Fruit fly (Drosophila melanogaster) whole organism, prepupa: ENCODE data around the gene bab1.

Source experiments
- Blimp-1 ChIP-seq: fragments of 200-800 bp; sonication (Bioruptor generic); optimal IDR thresholded peaks from 3 replicates; lab custom pipeline; 2017; ENCODE audit warnings: missing biosample characterization, missing genetic modification characterization, mild to moderate bottlenecking, moderate library complexity, missing genetic modification reagents
- CG10631 ChIP-seq: fragments of 200-800 bp; sonication (Bioruptor generic); optimal IDR thresholded peaks from 2 replicates; lab custom pipeline; 2016; ENCODE audit warnings: missing biosample characterization, missing genetic modification characterization
- CG10669 ChIP-seq: fragments of 200-800 bp; sonication (Bioruptor generic); optimal IDR thresholded peaks from 3 replicates; lab custom pipeline; 2018; ENCODE audit warnings: missing biosample characterization, mild to moderate bottlenecking, missing genetic modification characterization, moderate library complexity
- CG11294 ChIP-seq: fragments of 200-800 bp; sonication (Bioruptor generic); IDR thresholded peaks from 2 replicates; pipeline ENCODE4 v1.3.6; 2022; ENCODE audit warnings: missing biosample characterization, missing genetic modification characterization
- CG15336 ChIP-seq: fragments of 200-800 bp; sonication (Bioruptor generic); IDR thresholded peaks from 2 replicates; pipeline ENCODE4 v1.3.6; 2022; ENCODE audit warnings: missing biosample characterization, missing genetic modification characterization
- CG1621 ChIP-seq: fragments of 200-800 bp; sonication (Bioruptor generic); optimal IDR thresholded peaks from 3 replicates; lab custom pipeline; 2018; ENCODE audit warnings: missing biosample characterization, mild to moderate bottlenecking, missing genetic modification characterization
- CG16779 ChIP-seq: fragments of 200-800 bp; sonication (Bioruptor generic); optimal IDR thresholded peaks from 3 replicates; lab custom pipeline; 2017; ENCODE audit warnings: missing biosample characterization, mild to moderate bottlenecking, missing genetic modification characterization
- CG3032 ChIP-seq: fragments of 200-800 bp; optimal IDR thresholded peaks from 2 replicates; lab custom pipeline; 2019; ENCODE audit warnings: missing biosample characterization, mild to moderate bottlenecking, missing genetic modification characterization, moderate library complexity
- CG31627 ChIP-seq: fragments of 200-800 bp; sonication (Bioruptor generic); optimal IDR thresholded peaks from 3 replicates; lab custom pipeline; 2016; ENCODE audit warnings: missing biosample characterization, missing genetic modification characterization
- CG32006 ChIP-seq: fragments of 200-800 bp; sonication (Bioruptor generic); optimal IDR thresholded peaks from 3 replicates; lab custom pipeline; 2017; ENCODE audit warnings: missing biosample characterization, mild to moderate bottlenecking, missing genetic modification characterization
- CG3919 ChIP-seq: fragments of 200-800 bp; sonication (Bioruptor generic); optimal IDR thresholded peaks from 3 replicates; lab custom pipeline; 2016; ENCODE audit warnings: missing biosample characterization, missing genetic modification characterization
- CG6163 ChIP-seq: fragments of 200-800 bp; sonication (Bioruptor generic); IDR thresholded peaks from 3 replicates; pipeline ENCODE4 v1.3.6; 2022; ENCODE audit warnings: missing biosample characterization, missing genetic modification characterization
- CG6808 ChIP-seq: fragments of 200-800 bp; sonication (Bioruptor generic); optimal IDR thresholded peaks from 3 replicates; lab custom pipeline; 2017; ENCODE audit warnings: missing biosample characterization, missing genetic modification characterization, mild to moderate bottlenecking, moderate library complexity, missing genetic modification reagents
- CG7368 ChIP-seq: fragments of 200-800 bp; sonication (Bioruptor generic); optimal IDR thresholded peaks from 3 replicates; lab custom pipeline; 2016; ENCODE audit warnings: missing biosample characterization, missing genetic modification characterization
- CG8119 ChIP-seq: fragments of 200-800 bp; sonication (Bioruptor generic); IDR thresholded peaks from 3 replicates; pipeline ENCODE4 v1.3.6; 2022; ENCODE audit warnings: missing biosample characterization, missing genetic modification characterization
- CG8319 ChIP-seq: fragments of 200-800 bp; sonication (Bioruptor generic); optimal IDR thresholded peaks from 3 replicates; lab custom pipeline; 2016; ENCODE audit warnings: missing biosample characterization, missing genetic modification characterization
- CG8632 ChIP-seq: fragments of 200-800 bp; sonication (Bioruptor generic); optimal IDR thresholded peaks from 3 replicates; lab custom pipeline; 2016; ENCODE audit warnings: missing biosample characterization, missing genetic modification characterization
- Eip75B ChIP-seq: fragments of 200-800 bp; sonication (Bioruptor generic); optimal IDR thresholded peaks from 3 replicates; lab custom pipeline; 2016; ENCODE audit warnings: missing biosample characterization, missing genetic modification characterization
- Eip78C ChIP-seq: fragments of 200-800 bp; sonication (Bioruptor generic); peaks from one replicate; lab custom pipeline; 2016; ENCODE audit warnings: missing biosample characterization, missing genetic modification characterization
- Eip93F ChIP-seq: fragments of 200-800 bp; sonication (Bioruptor generic); optimal IDR thresholded peaks from 2 replicates; lab custom pipeline; 2016; ENCODE audit warnings: missing biosample characterization, mild to moderate bottlenecking, missing genetic modification characterization
- Gug ChIP-seq: fragments of 200-800 bp; sonication (Bioruptor generic); IDR thresholded peaks from 2 replicates; pipeline ENCODE4 v1.3.6; 2022; ENCODE audit warnings: missing biosample characterization, missing genetic modification characterization
- Hr39 ChIP-seq: fragments of 200-800 bp; sonication (Bioruptor generic); optimal IDR thresholded peaks from 2 replicates; lab custom pipeline; 2016; ENCODE audit warnings: missing biosample characterization, missing genetic modification characterization
- Hr4 ChIP-seq: fragments of 200-800 bp; sonication (Bioruptor generic); optimal IDR thresholded peaks from 3 replicates; lab custom pipeline; 2016; ENCODE audit warnings: missing biosample characterization, missing genetic modification characterization
- Lpt ChIP-seq: fragments of 200-800 bp; sonication (Bioruptor generic); optimal IDR thresholded peaks from 3 replicates; lab custom pipeline; 2016; ENCODE audit warnings: missing biosample characterization, missing genetic modification characterization
- Met ChIP-seq: fragments of 200-800 bp; sonication (Bioruptor generic); optimal IDR thresholded peaks from 3 replicates; lab custom pipeline; 2016; ENCODE audit warnings: missing biosample characterization, missing genetic modification characterization
- OdsH ChIP-seq: fragments of 200-800 bp; sonication (Bioruptor generic); optimal IDR thresholded peaks from 3 replicates; lab custom pipeline; 2016; ENCODE audit warnings: missing biosample characterization, missing genetic modification characterization
- Smox ChIP-seq: fragments of 200-800 bp; sonication (Bioruptor generic); optimal IDR thresholded peaks from 3 replicates; lab custom pipeline; 2016; ENCODE audit warnings: missing biosample characterization, missing genetic modification characterization
- Sox102F ChIP-seq: fragments of 200-800 bp; sonication (Bioruptor generic); optimal IDR thresholded peaks from 2 replicates; lab custom pipeline; 2016; ENCODE audit warnings: missing biosample characterization, mild to moderate bottlenecking, missing genetic modification characterization
- Sox14 ChIP-seq: fragments of 200-800 bp; sonication (Bioruptor generic); optimal IDR thresholded peaks from 3 replicates; lab custom pipeline; 2016; ENCODE audit warnings: missing biosample characterization, missing genetic modification characterization
- Sox15 ChIP-seq: fragments of 200-800 bp; sonication (Bioruptor generic); optimal IDR thresholded peaks from 3 replicates; lab custom pipeline; 2016; ENCODE audit warnings: missing biosample characterization, missing genetic modification characterization
- achi ChIP-seq: fragments of 200-800 bp; sonication (Bioruptor generic); optimal IDR thresholded peaks from 3 replicates; lab custom pipeline; 2016; ENCODE audit warnings: missing biosample characterization, missing genetic modification characterization
- acj6 ChIP-seq: fragments of 200-800 bp; sonication (Bioruptor generic); optimal IDR thresholded peaks from 3 replicates; lab custom pipeline; 2016; ENCODE audit warnings: missing biosample characterization, missing genetic modification characterization
- cyc ChIP-seq: fragments of 200-800 bp; sonication (Bioruptor generic); optimal IDR thresholded peaks from 3 replicates; lab custom pipeline; 2016; ENCODE audit warnings: missing biosample characterization, missing genetic modification characterization
- dac ChIP-seq: fragments of 200-800 bp; sonication (Bioruptor generic); optimal IDR thresholded peaks from 2 replicates; lab custom pipeline; 2017; ENCODE audit warnings: missing biosample characterization, mild to moderate bottlenecking, missing genetic modification characterization
- dsx ChIP-seq: fragments of 200-800 bp; optimal IDR thresholded peaks from 3 replicates; lab custom pipeline; 2019; ENCODE audit warnings: missing biosample characterization, mild to moderate bottlenecking, missing genetic modification characterization, moderate library complexity; ENCODE audit not compliant: poor library complexity, severe bottlenecking
- eg ChIP-seq: fragments of 200-800 bp; sonication (Bioruptor generic); IDR thresholded peaks from 3 replicates; pipeline ENCODE4 v1.3.6; 2022; ENCODE audit warnings: missing biosample characterization, missing genetic modification characterization
- fd59A ChIP-seq: fragments of 200-800 bp; sonication (Bioruptor generic); optimal IDR thresholded peaks from 2 replicates; lab custom pipeline; 2017; ENCODE audit warnings: missing biosample characterization, mild to moderate bottlenecking, missing genetic modification characterization, missing genetic modification reagents
- fd85E ChIP-seq: fragments of 200-800 bp; sonication (Bioruptor generic); optimal IDR thresholded peaks from 3 replicates; lab custom pipeline; 2016; ENCODE audit warnings: missing biosample characterization, missing genetic modification characterization
- fkh ChIP-seq: fragments of 200-800 bp; sonication (Bioruptor generic); optimal IDR thresholded peaks from 3 replicates; lab custom pipeline; 2017; ENCODE audit warnings: missing biosample characterization, mild to moderate bottlenecking, missing genetic modification characterization, moderate library complexity
- lz ChIP-seq: fragments of 200-800 bp; sonication (Bioruptor generic); optimal IDR thresholded peaks from 3 replicates; lab custom pipeline; 2016; ENCODE audit warnings: missing biosample characterization, missing genetic modification characterization
- net ChIP-seq: fragments of 200-800 bp; sonication (Bioruptor generic); optimal IDR thresholded peaks from 3 replicates; lab custom pipeline; 2016; ENCODE audit warnings: missing biosample characterization, missing genetic modification characterization
- spab ChIP-seq: fragments of 200-800 bp; sonication (Bioruptor generic); optimal IDR thresholded peaks from 2 replicates; lab custom pipeline; 2017; ENCODE audit warnings: missing biosample characterization, mild to moderate bottlenecking, missing genetic modification characterization, missing genetic modification reagents
- ss ChIP-seq, 2 experiments: fragments of 200-800 bp; sonication (Bioruptor generic); optimal IDR thresholded peaks; 2 replicates in 1 of 2; 3 replicates in 1 of 2; lab custom pipeline; 2017 to 2018; ENCODE audit warnings: mild to moderate bottlenecking in 2 of 2, missing biosample characterization in 2 of 2, missing genetic modification characterization in 2 of 2, moderate library complexity in 1 of 2
- svp ChIP-seq: fragments of 200-800 bp; sonication (Bioruptor generic); peaks from one replicate; lab custom pipeline; 2016; ENCODE audit warnings: missing biosample characterization, missing genetic modification characterization
- topi ChIP-seq: fragments of 200-800 bp; sonication (Bioruptor generic); optimal IDR thresholded peaks from 3 replicates; lab custom pipeline; 2016; ENCODE audit warnings: missing biosample characterization, missing genetic modification characterization
- vri ChIP-seq: fragments of 200-800 bp; sonication (Bioruptor generic); optimal IDR thresholded peaks from 3 replicates; lab custom pipeline; 2016; ENCODE audit warnings: missing biosample characterization, mild to moderate bottlenecking, missing genetic modification characterization

bab1 gene

dm6 chr3L:1034190-1034886 is 66.6 kb downstream of the bab1 start, which contains the start of the genes CG9205 and trio:
CG9205 (plus strand) TSS chr3L:1034697.
trio (minus strand) TSS chr3L:1034875.
- TF ChIP-seq fd59A (GFP tag; lab: Kevin White, UChicago) (no peak), CG15336 (peak; percentile 27; the same call in 1 of the 2 replicates), ss (GFP tag; optimal IDR thresholded peaks at IDR 0.05; lab: Kevin White, UChicago) (peak in 1 of 2 experiments; percentile 27), Eip78C (GFP tag; lab: Kevin White, UChicago) (peak; percentile 79), fd85E (no peak), CG32006 (GFP tag; lab: Kevin White, UChicago) (no peak), fkh (GFP tag; lab: Kevin White, UChicago) (peak; percentile 27), vri (GFP tag; lab: Kevin White, UChicago) (peak; percentile 23)

- TF ChIP-seq cyc (GFP tag; lab: Kevin White, UChicago) (no peak), CG15336 (no peak), Eip93F (no peak), acj6 (GFP tag; lab: Kevin White, UChicago) (no peak)
These were observed 67.2 kb downstream of the bab1 start for dm6 chr3L:1033688-1034087.

dm6 chr3L:1032569-1032968 is 68.3 kb downstream of the bab1 start:
- TF ChIP-seq CG1621 (peak; percentile 94), Met (GFP tag; lab: Kevin White, UChicago) (peak; percentile 98), CG11294 (GFP tag; lab: Robert Waterston, UW) (peak; percentile 88), Gug (GFP tag; lab: Robert Waterston, UW) (peak; percentile 91), Sox15 (peak; percentile 97), Sox14 (peak; percentile 98), CG8319 (GFP tag; lab: Kevin White, UChicago) (peak; percentile 79), cyc (GFP tag; lab: Kevin White, UChicago) (peak; percentile 98), Eip75B (GFP tag; lab: Kevin White, UChicago) (peak; percentile 95), CG8119 (GFP tag; lab: Robert Waterston, UW) (peak; percentile 95), CG16779 (tag; lab: Kevin White, UChicago) (peak; percentile 76), Eip93F (peak; percentile 91), CG31627 (GFP tag; lab: Kevin White, UChicago) (peak; percentile 98), Blimp-1 (GFP tag; lab: Kevin White, UChicago) (peak; percentile 83), CG6163 (GFP tag; lab: Robert Waterston, UW) (peak; percentile 98), dac (GFP tag; lab: Kevin White, UChicago) (peak; percentile 88), CG3919 (GFP tag; lab: Kevin White, UChicago) (peak; percentile 97), lz (GFP tag; lab: Kevin White, UChicago) (peak; percentile 97), dsx (GFP tag; lab: Kevin White, UChicago) (peak; percentile 78), Smox (GFP tag; lab: Kevin White, UChicago) (peak; percentile 97), Hr39 (GFP tag; lab: Kevin White, UChicago) (peak; percentile 98), achi (peak; percentile 94), CG7368 (GFP tag; lab: Kevin White, UChicago) (peak; percentile 95), svp (GFP tag; lab: Kevin White, UChicago) (peak; percentile 97), CG10631 (GFP tag; lab: Kevin White, UChicago) (peak; percentile 94), fkh (GFP tag; lab: Kevin White, UChicago) (no peak), CG3032 (peak; percentile 87), CG8632 (peak; percentile 96), spab (GFP tag; lab: Kevin White, UChicago) (peak; percentile 91), Hr4 (GFP tag; lab: Kevin White, UChicago) (peak; percentile 97), ss (GFP tag; optimal IDR thresholded peaks at IDR 0.05; lab: Kevin White, UChicago) (peak; percentile 75 to 90), topi (GFP tag; lab: Kevin White, UChicago) (peak; percentile 97), vri (GFP tag; lab: Kevin White, UChicago) (peak; percentile 94), Eip78C (GFP tag; lab: Kevin White, UChicago) (peak; percentile 98), CG6808 (GFP tag; lab: Kevin White, UChicago) (peak; percentile 91), fd85E (peak; percentile 79), Lpt (peak; percentile 88), eg (GFP tag; lab: Robert Waterston, UW) (peak; percentile 96), CG10669 (GFP tag; lab: Kevin White, UChicago) (peak; percentile 93), net (peak; percentile 96), Sox102F (GFP tag; lab: Kevin White, UChicago) (peak; percentile 97), OdsH (GFP tag; lab: Kevin White, UChicago) (peak; percentile 97)
